Worm (Caenorhabditis elegans): Measurements from ENCODE around the gene F41E6.7.

The F41E6.7 gene

ce11 chrV:8606099-8606696 lies 7.1 kb upstream of the F41E6.7 start, which contains the start of gene vps-60 (continued):
- TF ChIP-seq lin-39 (tag; optimal IDR thresholded peaks at IDR 0.05) (no peak), mdt-29 (GFP tag; IDR thresholded peaks at IDR 0.05) (no peak), lir-3 (tag; optimal IDR thresholded peaks at IDR 0.05) (no peak), duxl-1 (tag; optimal IDR thresholded peaks at IDR 0.05; ENCODE audit: poor library complexity) (no peak), dmd-8 (GFP tag; IDR thresholded peaks at IDR 0.05) (no peak), pqm-1 (tag; optimal IDR thresholded peaks at IDR 0.05) (peak; percentile 23), zfp-3 (GFP tag; conservative IDR thresholded peaks at IDR 0.05) (peak; percentile 55; the same call in 1 of the 2 replicates), nhr-111 (GFP tag; optimal IDR thresholded peaks at IDR 0.05) (no peak), Y48G9A.11 (GFP tag; IDR thresholded peaks at IDR 0.05) (peak; percentile 54; the same call in 1 of the 2 replicates), unc-62 (GFP tag; optimal IDR thresholded peaks at IDR 0.05 in 1 of 2) (peak in 1 of 2 experiments; percentile 96), unc-62 (tag; optimal IDR thresholded peaks at IDR 0.05) (no peak)

DNA sequence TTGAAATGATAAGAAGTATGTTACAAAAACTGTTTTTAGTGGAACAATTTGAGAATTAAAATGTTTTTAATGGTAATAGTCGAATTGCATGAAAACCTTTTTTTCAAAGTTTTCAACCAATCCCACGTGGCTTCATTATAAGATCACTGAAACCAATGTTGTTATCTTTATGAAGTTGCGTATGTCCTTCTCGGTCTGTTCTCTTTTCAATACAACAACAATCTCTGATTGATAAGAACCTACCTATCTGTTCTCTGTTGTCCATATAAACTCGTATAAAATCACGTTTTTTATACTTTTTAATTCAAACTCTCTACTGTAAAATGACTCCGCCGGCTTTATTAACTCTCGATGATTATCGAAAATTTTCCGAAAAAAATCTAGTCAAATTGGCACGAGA lies 4.2 kb upstream of the F41E6.7 start, which contains the start of gene F41E6.5:
Gene F41E6.5 (plus strand): TSS at position 209 of the 400 bp plus-strand sequence.
- peak; percentile 73 for TF ChIP-seq dve-1 (tag; optimal IDR thresholded peaks at IDR 0.05; ENCODE audit: insufficient read depth)
- peak; percentile 54 for TF ChIP-seq pqm-1 (tag; optimal IDR thresholded peaks at IDR 0.05)
- peak; percentile 59 for TF ChIP-seq nhr-77 (tag; optimal IDR thresholded peaks at IDR 0.05)
- TF ChIP-seq hlh-11 (tag; optimal IDR thresholded peaks at IDR 0.05): peak; percentile 66
- TF ChIP-seq vab-7 (GFP tag; IDR thresholded peaks at IDR 0.05): no peak
- TF ChIP-seq mxl-3 (GFP tag; optimal IDR thresholded peaks at IDR 0.05): peak; percentile 63
- no peak for TF ChIP-seq aly-2 (tag; optimal IDR thresholded peaks at IDR 0.05)
- peak in 1 of 2 experiments; percentile 18 for TF ChIP-seq hif-1 (tag; optimal IDR thresholded peaks at IDR 0.05)
- peak; percentile 74 for TF ChIP-seq nhr-28 (tag; optimal IDR thresholded peaks at IDR 0.05)
- TF ChIP-seq daf-16 (GFP tag; optimal IDR thresholded peaks at IDR 0.05): no peak
- peak; percentile 90 for TF ChIP-seq daf-16 (tag; optimal IDR thresholded peaks at IDR 0.05)
- peak; percentile 65 for TF ChIP-seq dmd-6 (GFP tag; IDR thresholded peaks at IDR 0.05)
- peak; percentile 48 for TF ChIP-seq hlh-30 (tag; optimal IDR thresholded peaks at IDR 0.05; ENCODE audit: insufficient read depth)
- no peak for TF ChIP-seq madf-5 (GFP tag; IDR thresholded peaks at IDR 0.05)
- no peak for TF ChIP-seq lim-7 (GFP tag; IDR thresholded peaks at IDR 0.05)
- TF ChIP-seq mdl-1 (tag; optimal IDR thresholded peaks at IDR 0.05): peak in 1 of 2 experiments; percentile 79

- no peak for TF ChIP-seq F10B5.3 (tag; optimal IDR thresholded peaks at IDR 0.05)
- TF ChIP-seq aha-1 (tag): peak; percentile 4
Measured at ce11 chrV:8602638-8603037, 3.5 kb upstream of the F41E6.7 start, which contains the start of gene F41E6.15. Gene F41E6.15 (minus strand): TSS chrV:8602738.

- no peak for TF ChIP-seq ctbp-1 (GFP tag; IDR thresholded peaks at IDR 0.05)
- TF ChIP-seq lin-13 (GFP tag; optimal IDR thresholded peaks at IDR 0.05): no peak
- TF ChIP-seq arid-1 (GFP tag; conservative IDR thresholded peaks at IDR 0.05): no peak
- no peak for TF ChIP-seq snpc-1.2 (GFP tag; IDR thresholded peaks at IDR 0.05)
- TF ChIP-seq daf-12 (tag; optimal IDR thresholded peaks at IDR 0.05): no peak
- TF ChIP-seq dmd-8 (GFP tag; IDR thresholded peaks at IDR 0.05): no peak
Measured at ce11 chrV:8601420-8601819, 2.3 kb upstream of the F41E6.7 start, which contains the start of gene F41E6.8. Gene F41E6.8 (minus strand): TSS chrV:8601520.

ce11 chrV:8599957-8600356 lies 865 bp upstream of the F41E6.7 start:
- TF ChIP-seq hlh-11 (tag; optimal IDR thresholded peaks at IDR 0.05) (no peak), nhr-76 (tag; optimal IDR thresholded peaks at IDR 0.05) (no peak), F37D6.2 (tag; optimal IDR thresholded peaks at IDR 0.05) (no peak), snpc-4 (tag; optimal IDR thresholded peaks at IDR 0.05) (no peak), daf-19 (GFP tag; conservative IDR thresholded peaks at IDR 0.05) (no peak), ceh-20 (GFP tag; IDR thresholded peaks at IDR 0.05) (no peak), duxl-1 (tag; optimal IDR thresholded peaks at IDR 0.05; ENCODE audit: poor library complexity) (no peak)
